Worm (Caenorhabditis elegans) whole organism, L4 larva: ENCODE data around the gene srh-252.

Source experiments
- R02D3.7 ChIP-seq: fragments of 150-350 bp; sonication (generic microtip); optimal IDR thresholded peaks from 3 replicates; lab custom pipeline; 2014; ENCODE audit warnings: missing biosample characterization, missing genetic modification characterization
- T20F7.1 ChIP-seq: fragments of 200-800 bp; sonication (Bioruptor generic); optimal IDR thresholded peaks from 2 replicates; lab custom pipeline; 2018; ENCODE audit warnings: mild to moderate bottlenecking, missing genetic modification characterization, missing compliant biosample characterization
- Y105C5A.15 ChIP-seq: fragments of 200-800 bp; sonication (Bioruptor generic); IDR thresholded peaks from 2 replicates; pipeline ENCODE4 v1.3.6; 2022; ENCODE audit warnings: missing genetic modification characterization, missing compliant biosample characterization
- Y75B8A.6 ChIP-seq: fragments of 200-800 bp; sonication (Bioruptor generic); IDR thresholded peaks from 2 replicates; pipeline ENCODE4 v1.3.6; 2022; ENCODE audit warnings: missing genetic modification reagents, missing genetic modification characterization, missing compliant biosample characterization
- aha-1 ChIP-seq: fragments of 150-350 bp; peaks from one replicate; lab custom pipeline; 2014; ENCODE audit warnings: missing biosample characterization, missing genetic modification characterization
- attf-4 ChIP-seq: sonication (generic microtip); optimal IDR thresholded peaks from 3 replicates; lab custom pipeline; 2017; ENCODE audit warnings: missing biosample characterization, missing genetic modification characterization
- ceh-20 ChIP-seq: fragments of 200-800 bp; sonication (Bioruptor generic); IDR thresholded peaks from 2 replicates; pipeline ENCODE4 v1.3.6; 2022; ENCODE audit warnings: missing genetic modification reagents, missing genetic modification characterization, missing compliant biosample characterization
- ces-1 ChIP-seq: fragments of 150-350 bp; sonication (generic microtip); optimal IDR thresholded peaks from 4 replicates; lab custom pipeline; 2014; ENCODE audit warnings: missing biosample characterization, missing genetic modification reagents, missing genetic modification characterization
- ctbp-1 ChIP-seq: fragments of 200-800 bp; sonication (Bioruptor generic); IDR thresholded peaks from 2 replicates; pipeline ENCODE4 v1.3.6; 2022; ENCODE audit warnings: missing genetic modification reagents, missing genetic modification characterization, missing compliant biosample characterization
- daf-16 ChIP-seq, 3 experiments: sonication (generic microtip); optimal IDR thresholded peaks; 2 replicates each; lab custom pipeline; 2016 to 2017; ENCODE audit warnings: missing genetic modification characterization in 3 of 3, missing genetic modification reagents in 3 of 3, mild to moderate bottlenecking in 2 of 3, missing compliant biosample characterization in 2 of 3, missing biosample characterization in 1 of 3, moderate library complexity in 1 of 3
- daf-19 ChIP-seq: fragments of 200-800 bp; sonication (Bioruptor generic); conservative IDR thresholded peaks from 2 replicates; pipeline ENCODE4 v1.3.6; 2022; ENCODE audit warnings: missing genetic modification characterization, missing compliant biosample characterization
- dmd-6 ChIP-seq: fragments of 200-800 bp; sonication (Bioruptor generic); IDR thresholded peaks from 2 replicates; pipeline ENCODE4 v1.3.6; 2022; ENCODE audit warnings: missing genetic modification reagents, missing genetic modification characterization, missing compliant biosample characterization
- fkh-10 ChIP-seq: fragments of 150-350 bp; optimal IDR thresholded peaks from 2 replicates; lab custom pipeline; 2014; ENCODE audit warnings: missing biosample characterization, missing genetic modification reagents, missing genetic modification characterization
- hlh-11 ChIP-seq: fragments of 200-800 bp; sonication (Bioruptor generic); optimal IDR thresholded peaks from 2 replicates; lab custom pipeline; 2018; ENCODE audit warnings: mild to moderate bottlenecking, missing genetic modification characterization, missing compliant biosample characterization
- hmg-1.1 ChIP-seq: fragments of 200-800 bp; sonication (Bioruptor generic); IDR thresholded peaks from 2 replicates; pipeline ENCODE4 v1.3.6; 2022; ENCODE audit warnings: missing genetic modification reagents, missing genetic modification characterization, missing compliant biosample characterization
- lim-7 ChIP-seq: fragments of 200-800 bp; sonication (Bioruptor generic); IDR thresholded peaks from 2 replicates; pipeline ENCODE4 v1.3.6; 2022; ENCODE audit warnings: missing genetic modification characterization, missing compliant biosample characterization
- lin-1 ChIP-seq: fragments of 200-800 bp; sonication (Bioruptor generic); IDR thresholded peaks from 2 replicates; pipeline ENCODE4 v1.3.6; 2022; ENCODE audit warnings: missing genetic modification reagents, missing genetic modification characterization, missing compliant biosample characterization
- lin-38 ChIP-seq: fragments of 200-800 bp; sonication (Bioruptor generic); IDR thresholded peaks from 2 replicates; pipeline ENCODE4 v1.3.6; 2022; ENCODE audit warnings: missing genetic modification reagents, missing genetic modification characterization, missing compliant biosample characterization
- lsy-2 ChIP-seq, 2 experiments: fragments of 150-350 bp in 1 of 2; sonication (generic microtip) in 1 of 2; optimal IDR thresholded peaks; 2 replicates each; lab custom pipeline; 2014 to 2017; ENCODE audit warnings: missing biosample characterization in 2 of 2, missing genetic modification characterization in 2 of 2
- mep-1 ChIP-seq: fragments of 150-350 bp; sonication (generic microtip); optimal IDR thresholded peaks from 3 replicates; lab custom pipeline; 2014; ENCODE audit warnings: missing biosample characterization, missing genetic modification characterization
- nhr-111 ChIP-seq: fragments of 200-800 bp; sonication (Bioruptor generic); optimal IDR thresholded peaks from 2 replicates; lab custom pipeline; 2018; ENCODE audit warnings: mild to moderate bottlenecking, missing genetic modification characterization, missing compliant biosample characterization
- nhr-28 ChIP-seq: fragments of 150-350 bp; optimal IDR thresholded peaks from 2 replicates; lab custom pipeline; 2014; ENCODE audit warnings: missing biosample characterization, missing genetic modification characterization
- nhr-6 ChIP-seq: fragments of 150-350 bp; optimal IDR thresholded peaks from 2 replicates; lab custom pipeline; 2014; ENCODE audit warnings: missing biosample characterization, missing genetic modification characterization
- php-3 ChIP-seq: fragments of 200-800 bp; sonication (Bioruptor generic); IDR thresholded peaks from 2 replicates; pipeline ENCODE4 v1.3.6; 2022; ENCODE audit warnings: missing genetic modification reagents, missing genetic modification characterization, missing compliant biosample characterization
- pqm-1 ChIP-seq: sonication (generic microtip); optimal IDR thresholded peaks from 2 replicates; lab custom pipeline; 2017; ENCODE audit warnings: missing biosample characterization, missing genetic modification characterization
- snpc-4 ChIP-seq: fragments of 150-350 bp; optimal IDR thresholded peaks from 2 replicates; lab custom pipeline; 2014; ENCODE audit warnings: missing biosample characterization, missing genetic modification characterization
- spr-1 ChIP-seq: sonication (generic microtip); optimal IDR thresholded peaks from 2 replicates; lab custom pipeline; 2016; ENCODE audit warnings: mild to moderate bottlenecking, missing genetic modification characterization, missing compliant biosample characterization
- spr-3 ChIP-seq: fragments of 200-800 bp; sonication (Bioruptor generic); optimal IDR thresholded peaks from 2 replicates; lab custom pipeline; 2018; ENCODE audit warnings: mild to moderate bottlenecking, missing genetic modification characterization, missing compliant biosample characterization
- tag-97 ChIP-seq: fragments of 200-800 bp; sonication (Bioruptor generic); IDR thresholded peaks from 2 replicates; pipeline ENCODE4 v1.3.6; 2022; ENCODE audit warnings: missing genetic modification characterization, missing compliant biosample characterization
- tra-1 ChIP-seq: fragments of 200-800 bp; sonication (Bioruptor generic); IDR thresholded peaks from 2 replicates; pipeline ENCODE4 v1.3.6; 2022; ENCODE audit warnings: missing genetic modification reagents, missing genetic modification characterization, missing compliant biosample characterization
- unc-130 ChIP-seq: sonication (generic microtip); optimal IDR thresholded peaks from 2 replicates; lab custom pipeline; 2016; ENCODE audit warnings: missing genetic modification reagents, missing genetic modification characterization, missing compliant biosample characterization
- unc-62 ChIP-seq, 3 experiments: fragments of 150-350 bp in 1 of 3; sonication (generic microtip); optimal IDR thresholded peaks in 2 of 3; peaks in 1 of 3; 1 replicate in 1 of 3; 2 replicates in 2 of 3; lab custom pipeline; 2014 to 2017; ENCODE audit warnings: missing biosample characterization in 3 of 3, missing genetic modification characterization in 3 of 3, missing genetic modification reagents in 3 of 3, missing genotype in 1 of 3
- zag-1 ChIP-seq: fragments of 150-350 bp; optimal IDR thresholded peaks from 2 replicates; lab custom pipeline; 2014; ENCODE audit warnings: missing biosample characterization, missing genetic modification characterization

Gene srh-252

DNA sequence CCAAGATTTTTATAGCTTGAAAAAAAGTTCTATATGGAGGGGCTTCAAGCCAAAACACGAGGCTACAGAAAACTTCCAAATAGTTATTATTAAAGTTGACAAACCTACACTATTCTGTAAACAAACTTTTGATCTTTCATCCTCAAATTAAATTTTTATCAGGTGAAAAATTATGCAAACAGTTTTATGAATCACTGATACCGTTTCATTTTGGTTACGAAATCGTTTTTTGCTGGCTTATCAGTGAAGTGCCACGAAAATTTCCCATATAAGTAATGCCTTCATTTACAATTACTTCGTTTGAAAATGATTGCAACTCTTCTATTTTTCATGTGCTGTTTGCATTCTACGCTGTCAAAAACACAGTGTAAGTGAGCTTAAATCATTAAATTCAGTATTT, 15.6 kb upstream of the srh-252 start, which contains the start of gene T19C9.8:
T19C9.8 (plus strand) TSS at position 299 of the 400 bp plus-strand sequence.
- TF ChIP-seq unc-130 (no peak), Y75B8A.6 (GFP tag; lab: Robert Waterston, UW) (no peak), T20F7.1 (GFP tag; lab: Kevin White, UChicago) (no peak), fkh-10 (GFP tag; lab: Kevin White, UChicago) (no peak), php-3 (GFP tag; lab: Robert Waterston, UW) (0 out of 2 replicates have a peak, but pooled peaks have one; percentile 51), R02D3.7 (tag; lab: Kevin White, UChicago) (no peak), ces-1 (no peak), daf-19 (GFP tag; lab: Robert Waterston, UW) (no peak), zag-1 (tag; lab: Kevin White, UChicago) (no peak), daf-16 (GFP tag; optimal IDR thresholded peaks at IDR 0.05; lab: Kevin White, UChicago) (no peak), daf-16 (tag; optimal IDR thresholded peaks at IDR 0.05; lab: Kevin White, UChicago) (peak; percentile 83), tra-1 (GFP tag; lab: Robert Waterston, UW) (no peak), lin-38 (GFP tag; lab: Robert Waterston, UW) (no peak), spr-1 (no peak), spr-3 (GFP tag; lab: Kevin White, UChicago) (no peak), mep-1 (no peak), nhr-28 (tag; lab: Kevin White, UChicago) (peak; percentile 74), attf-4 (tag; lab: Kevin White, UChicago) (no peak), Y105C5A.15 (GFP tag; lab: Robert Waterston, UW) (no peak), hlh-11 (tag; lab: Kevin White, UChicago) (peak; percentile 55), tag-97 (GFP tag; lab: Robert Waterston, UW) (no peak), snpc-4 (tag; lab: Kevin White, UChicago) (no peak), nhr-6 (no peak), lsy-2 (tag; optimal IDR thresholded peaks at IDR 0.05; lab: Kevin White, UChicago) (no peak), ceh-20 (GFP tag; lab: Robert Waterston, UW) (no peak), ctbp-1 (GFP tag; lab: Robert Waterston, UW) (no peak), hmg-1.1 (no peak), dmd-6 (GFP tag; lab: Robert Waterston, UW) (peak; percentile 37; the same call in 1 of the 2 replicates), pqm-1 (tag; lab: Kevin White, UChicago) (peak; percentile 74)

ce11 chrV:17236345-17236744, 13.1 kb upstream of the srh-252 start, which contains the start of gene T19C9.10:
Gene T19C9.10 (plus strand): TSS chrV:17236592.
- no peak for TF ChIP-seq ces-1
- no peak for TF ChIP-seq lim-7 (GFP tag; lab: Robert Waterston, UW)
- peak; percentile 54 for TF ChIP-seq aha-1 (tag; lab: Kevin White, UChicago)

ce11 chrV:17232403-17232802, 9.2 kb upstream of the srh-252 start:
- TF ChIP-seq unc-62 (GFP tag; optimal IDR thresholded peaks at IDR 0.05 in 1 of 2; lab: Kevin White, UChicago) (peak in 1 of 2 experiments; percentile 98), unc-62 (tag; optimal IDR thresholded peaks at IDR 0.05; lab: Kevin White, UChicago) (no peak), lin-1 (GFP tag; lab: Robert Waterston, UW) (no peak)
- TF ChIP-seq, all 104 proteins: peak for 1

- TF ChIP-seq nhr-111 (GFP tag; lab: Kevin White, UChicago) (no peak), aha-1 (tag; lab: Kevin White, UChicago) (peak; percentile 16)
Observed at ce11 chrV:17226119-17226518, 2.9 kb upstream of the srh-252 start, which contains the start of gene srh-112. Gene srh-112 (minus strand): TSS chrV:17226219.

DNA sequence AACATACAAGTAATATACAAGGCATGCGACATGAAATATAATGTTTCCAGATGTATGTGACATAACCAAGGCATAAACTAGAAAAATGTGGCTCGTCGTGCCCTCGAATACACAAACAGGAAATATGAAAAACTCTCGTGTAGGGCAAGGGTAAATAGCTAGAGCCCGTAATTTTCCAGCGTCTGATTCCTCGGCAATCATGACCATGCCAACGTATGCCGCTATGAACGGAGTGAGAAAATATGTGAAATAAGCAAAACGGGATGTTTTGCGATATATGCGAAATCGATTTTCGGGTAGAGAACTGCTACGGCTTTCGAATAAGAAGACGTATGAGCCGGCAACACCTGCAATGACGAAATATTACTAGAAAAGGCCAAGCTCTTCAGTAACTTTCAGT, 2.2 kb upstream of the srh-252 start, which contains the start of gene scl-25:
scl-25 (plus strand) TSS at position 301 of the 400 bp plus-strand sequence.
- no peak for TF ChIP-seq R02D3.7 (tag; lab: Kevin White, UChicago)
- peak in 1 of 2 experiments; percentile 47 for TF ChIP-seq unc-62 (GFP tag; optimal IDR thresholded peaks at IDR 0.05 in 1 of 2; lab: Kevin White, UChicago)
- TF ChIP-seq unc-62 (tag; optimal IDR thresholded peaks at IDR 0.05; lab: Kevin White, UChicago): no peak
